Fruit fly (Drosophila melanogaster): ENCODE results near the gene Rev1.
A peak's percentile ranks its signal among the peaks of the same experiment; 100 is the strongest.

The Rev1 gene

dm6 chr3L:642865-643738, 11.1 kb upstream of the Rev1 start (continued):
- peak; percentile 100 for TF ChIP-seq sd (tag; optimal IDR thresholded peaks at IDR 0.05)
- no peak for TF ChIP-seq h (optimal IDR thresholded peaks at IDR 0.05)
- TF ChIP-seq CkIIα-i1 (GFP tag; IDR thresholded peaks at IDR 0.05) = no peak
- TF ChIP-seq MBD-R2 (GFP tag; IDR thresholded peaks at IDR 0.05) = no peak
- no peak for TF ChIP-seq CG6272 (GFP tag; IDR thresholded peaks at IDR 0.05)
- no peak for TF ChIP-seq corto (GFP tag; optimal IDR thresholded peaks at IDR 0.05)
- peak; percentile 53 for TF ChIP-seq wek (GFP tag; optimal IDR thresholded peaks at IDR 0.05)
- peak; percentile 68 for TF ChIP-seq lab (GFP tag; optimal IDR thresholded peaks at IDR 0.05)
- TF ChIP-seq CG1832 (GFP tag; optimal IDR thresholded peaks at IDR 0.05) = no peak
- no peak for TF ChIP-seq tin (GFP tag; optimal IDR thresholded peaks at IDR 0.05)
- TF ChIP-seq Ptx1 (GFP tag; IDR thresholded peaks at IDR 0.05) = 0 out of 2 replicates have a peak, but pooled peaks have one; percentile 1
- TF ChIP-seq Atf6 (GFP tag; IDR thresholded peaks at IDR 0.05) = no peak
- no peak for TF ChIP-seq CG12391 (tag; optimal IDR thresholded peaks at IDR 0.05)
- TF ChIP-seq tx (GFP tag; optimal IDR thresholded peaks at IDR 0.05) = no peak
- peak; percentile 19 for TF ChIP-seq tup (GFP tag; optimal IDR thresholded peaks at IDR 0.05)
- no peak for TF ChIP-seq CG11456 (GFP tag; IDR thresholded peaks at IDR 0.05)
- TF ChIP-seq Taf1 (GFP tag; IDR thresholded peaks at IDR 0.05) = no peak
- TF ChIP-seq Nf-YC (tag; optimal IDR thresholded peaks at IDR 0.05) = no peak
- TF ChIP-seq CG9797 (GFP tag; optimal IDR thresholded peaks at IDR 0.05) = no peak
- peak; percentile 34 for TF ChIP-seq sqz (GFP tag; optimal IDR thresholded peaks at IDR 0.05)
- TF ChIP-seq CG9817 (tag; optimal IDR thresholded peaks at IDR 0.05) = no peak
- peak; percentile 82 for TF ChIP-seq sug (tag; optimal IDR thresholded peaks at IDR 0.05)
- TF ChIP-seq CG9727 (GFP tag; optimal IDR thresholded peaks at IDR 0.05) = no peak
- peak in 1 of 2 experiments; percentile 98 for TF ChIP-seq Hr78 (GFP tag; optimal IDR thresholded peaks at IDR 0.05)
- TF ChIP-seq Ssrp (tag; optimal IDR thresholded peaks at IDR 0.05) = no peak
- no peak for TF ChIP-seq TFAM (GFP tag; optimal IDR thresholded peaks at IDR 0.05)
- 0 out of 3 replicates have a peak, but pooled peaks have one; percentile 39 for TF ChIP-seq Optix (GFP tag; IDR thresholded peaks at IDR 0.05)
- TF ChIP-seq CG34376 (GFP tag; optimal IDR thresholded peaks at IDR 0.05) = peak; percentile 81
- TF ChIP-seq CG17829 (tag; optimal IDR thresholded peaks at IDR 0.05) = no peak
- 0 out of 3 replicates have a peak, but pooled peaks have one; percentile 21 for TF ChIP-seq ase (GFP tag; IDR thresholded peaks at IDR 0.05)
- peak; percentile 67 for TF ChIP-seq CG10209 (GFP tag; optimal IDR thresholded peaks at IDR 0.05)
- peak; percentile 58 for TF ChIP-seq Camta (GFP tag; optimal IDR thresholded peaks at IDR 0.05)
- TF ChIP-seq CG17328 (GFP tag; IDR thresholded peaks at IDR 0.05) = no peak
- no peak for TF ChIP-seq repo (GFP tag; optimal IDR thresholded peaks at IDR 0.05)
- TF ChIP-seq Lhr (GFP tag; optimal IDR thresholded peaks at IDR 0.05) = no peak
- no peak for TF ChIP-seq Neu2 (GFP tag; optimal IDR thresholded peaks at IDR 0.05; ENCODE audit: borderline replicate concordance)
- TF ChIP-seq CG11504 (tag; optimal IDR thresholded peaks at IDR 0.05) = no peak
- no peak for TF ChIP-seq chm (GFP tag; IDR thresholded peaks at IDR 0.05)
- no peak for TF ChIP-seq CG10147 (GFP tag; optimal IDR thresholded peaks at IDR 0.05)
- TF ChIP-seq CG1647 (GFP tag; optimal IDR thresholded peaks at IDR 0.05) = peak; percentile 16
- TF ChIP-seq jigr1 (GFP tag; IDR thresholded peaks at IDR 0.05) = no peak
- TF ChIP-seq CG8765 (GFP tag; IDR thresholded peaks at IDR 0.05) = no peak
- TF ChIP-seq Dbx (GFP tag; IDR thresholded peaks at IDR 0.05) = no peak
- no peak for TF ChIP-seq CG17612 (GFP tag; IDR thresholded peaks at IDR 0.05)
- TF ChIP-seq btn (GFP tag; optimal IDR thresholded peaks at IDR 0.05) = peak; percentile 35
- peak; percentile 24 for TF ChIP-seq Meics (GFP tag; optimal IDR thresholded peaks at IDR 0.05)
- no peak for TF ChIP-seq CG6765 (GFP tag; optimal IDR thresholded peaks at IDR 0.05)
- no peak for TF ChIP-seq Rfx (GFP tag; IDR thresholded peaks at IDR 0.05)
- peak; percentile 67 for TF ChIP-seq CG12769 (tag; optimal IDR thresholded peaks at IDR 0.05)
